Worm (Caenorhabditis elegans) whole organism, early embryonic: ENCODE data around the gene Y56A3A.6.

ENCODE experiments used
- B0310.2 ChIP-seq: sonication (generic microtip); optimal IDR thresholded peaks from 2 replicates; lab custom pipeline; 2016; ENCODE audit warnings: mild to moderate bottlenecking, missing genetic modification characterization, missing compliant biosample characterization
- F13C5.2 ChIP-seq: sonication (generic microtip); optimal IDR thresholded peaks from 2 replicates; lab custom pipeline; 2017; ENCODE audit warnings: mild to moderate bottlenecking, missing genetic modification characterization, inconsistent platforms, missing compliant biosample characterization
- aly-1 ChIP-seq: sonication (generic microtip); optimal IDR thresholded peaks from 2 replicates; lab custom pipeline; 2016; ENCODE audit warnings: missing genetic modification characterization, missing compliant biosample characterization
- ama-1 ChIP-seq: fragments of 150-350 bp; optimal IDR thresholded peaks from 2 replicates; lab custom pipeline; 2014
- ceh-13 ChIP-seq: fragments of 200-800 bp; sonication (Bioruptor generic); optimal IDR thresholded peaks from 2 replicates; lab custom pipeline; 2018; ENCODE audit warnings: mild to moderate bottlenecking, missing genetic modification characterization, missing compliant biosample characterization
- ceh-36 ChIP-seq: sonication (generic microtip); optimal IDR thresholded peaks from 2 replicates; lab custom pipeline; 2016; ENCODE audit warnings: missing genetic modification characterization, inconsistent platforms, missing compliant biosample characterization
- ets-7 ChIP-seq: sonication (generic microtip); optimal IDR thresholded peaks from 2 replicates; lab custom pipeline; 2016; ENCODE audit warnings: missing genotype, missing genetic modification characterization, missing compliant biosample characterization
- hmbx-1 ChIP-seq: sonication (generic microtip); optimal IDR thresholded peaks from 2 replicates; lab custom pipeline; 2016; ENCODE audit warnings: mild to moderate bottlenecking, missing genetic modification characterization, missing compliant biosample characterization
- hnd-1 ChIP-seq: sonication (generic microtip); optimal IDR thresholded peaks from 2 replicates; lab custom pipeline; 2016; ENCODE audit warnings: missing genetic modification characterization, missing compliant biosample characterization
- pes-1 ChIP-seq: fragments of 200-800 bp; sonication (Bioruptor generic); IDR thresholded peaks from 2 replicates; pipeline ENCODE4 v1.3.6; 2022; ENCODE audit warnings: missing genetic modification reagents, missing genetic modification characterization, missing compliant biosample characterization
- sea-1 ChIP-seq: fragments of 200-800 bp; sonication (Bioruptor generic); conservative IDR thresholded peaks from 2 replicates; pipeline ENCODE4 v1.3.6; 2022; ENCODE audit warnings: missing genetic modification characterization, missing compliant biosample characterization
- tbx-11 ChIP-seq: fragments of 200-800 bp; sonication (Bioruptor generic); IDR thresholded peaks from 2 replicates; pipeline ENCODE4 v1.3.6; 2022; ENCODE audit warnings: missing genetic modification characterization, missing compliant biosample characterization
- tbx-37 ChIP-seq: fragments of 200-800 bp; sonication (Bioruptor generic); conservative IDR thresholded peaks from 2 replicates; pipeline ENCODE4 v1.3.6; 2022; ENCODE audit warnings: missing genetic modification reagents, missing genetic modification characterization, missing compliant biosample characterization

DNA sequence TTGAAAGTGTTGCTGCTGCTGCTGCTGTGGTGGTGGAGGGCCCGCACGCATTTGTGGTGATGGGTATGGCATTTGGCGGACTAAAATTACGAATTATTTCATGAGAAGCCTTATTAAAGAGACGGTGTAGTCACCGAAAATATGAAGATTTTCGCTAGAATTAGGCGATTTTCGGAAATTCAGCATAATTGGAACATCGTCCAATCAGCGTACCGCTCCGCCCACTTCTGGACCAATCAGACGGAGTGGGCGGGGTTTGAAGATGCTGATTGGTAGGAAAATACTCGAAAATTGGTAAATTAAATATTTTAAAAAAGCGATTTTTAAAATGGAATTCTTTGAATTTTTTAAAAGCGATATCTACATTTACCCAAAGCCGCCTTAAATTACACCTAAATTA, 12.5 kb downstream of the Y56A3A.6 start:
- TF ChIP-seq tbx-37, result no peak
- TF ChIP-seq ceh-36 (tag; lab: Kevin White, UChicago), result no peak
- no peak for TF ChIP-seq B0310.2 (tag; lab: Kevin White, UChicago)
- no peak for TF ChIP-seq sea-1 (GFP tag; lab: Robert Waterston, UW)
- TF ChIP-seq hmbx-1 (tag; lab: Kevin White, UChicago), result no peak
- no peak for TF ChIP-seq ceh-13 (GFP tag; lab: Kevin White, UChicago)
- no peak for TF ChIP-seq tbx-11 (GFP tag; lab: Robert Waterston, UW)
- no peak for TF ChIP-seq ets-7
- TF ChIP-seq aly-1 (tag; lab: Kevin White, UChicago), result no peak
- no peak for TF ChIP-seq pes-1 (GFP tag; lab: Robert Waterston, UW)
- no peak for TF ChIP-seq ama-1 (lab: Kevin White, UChicago)
- no peak for TF ChIP-seq hnd-1 (tag; lab: Kevin White, UChicago)
- TF ChIP-seq F13C5.2, result no peak
